Fruit fly (Drosophila melanogaster) whole organism, wandering third instar larva: ENCODE measurements around the gene CG15506.

Source experiments
- CG32264 ChIP-seq: fragments of 200-800 bp; sonication (Bioruptor generic); optimal IDR thresholded peaks from 2 replicates; lab custom pipeline; 2016; ENCODE audit warnings: missing biosample characterization, missing genetic modification characterization
- Dfd ChIP-seq: fragments of >200 bp; optimal IDR thresholded peaks from 2 replicates; lab custom pipeline; 2017; ENCODE audit warnings: missing biosample characterization, missing genetic modification characterization
- Myc ChIP-seq: fragments of >200 bp; optimal IDR thresholded peaks from 2 replicates; lab custom pipeline; 2017
- OdsH ChIP-seq: fragments of 200-800 bp; sonication (Bioruptor generic); optimal IDR thresholded peaks from 2 replicates; lab custom pipeline; 2016; ENCODE audit warnings: missing biosample characterization, mild to moderate bottlenecking, missing genetic modification characterization
- psq ChIP-seq: fragments of 200-800 bp; sonication (Bioruptor generic); optimal IDR thresholded peaks from 3 replicates; lab custom pipeline; 2017; ENCODE audit warnings: missing biosample characterization, mild to moderate bottlenecking, missing genetic modification characterization, moderate library complexity
- woc ChIP-seq: sonication (Bioruptor generic); optimal IDR thresholded peaks from 2 replicates; lab custom pipeline; 2016; ENCODE audit warnings: missing biosample characterization, mild to moderate bottlenecking, missing genetic modification characterization

dm6 chr3R:29690960-29691527 lies 27.4 kb upstream of the CG15506 start:
- no peak for TF ChIP-seq woc (GFP tag; lab: Kevin White, UChicago)
- no peak for TF ChIP-seq psq (GFP tag; lab: Kevin White, UChicago)
- no peak for TF ChIP-seq Myc (lab: Kevin White, UChicago)
- no peak for TF ChIP-seq CG32264
- no peak for TF ChIP-seq OdsH (GFP tag; lab: Kevin White, UChicago)
- TF ChIP-seq Dfd, result no peak
